Worm (Caenorhabditis elegans): Measurements from ENCODE around the gene C04E7.3.
"Not testable (repeated sequence)": the region's sequence is repeated elsewhere in the genome, so short reads cannot be mapped to it uniquely, and the experiment has no call there.

Gene C04E7.3

ce11 chrX:347117-347516 is at the start of gene C04E7.3:
TSS of gene C04E7.3 (minus strand) at chrX:347217.
- TF ChIP-seq pag-3 (tag; optimal IDR thresholded peaks at IDR 0.05; ENCODE audit: borderline replicate concordance); ttx-3 (tag; optimal IDR thresholded peaks at IDR 0.05); ceh-31 (tag; optimal IDR thresholded peaks at IDR 0.05): not testable (repeated sequence)

- no peak for TF ChIP-seq sdc-2 (tag; optimal IDR thresholded peaks at IDR 0.05)
- TF ChIP-seq sox-4 (tag; optimal IDR thresholded peaks at IDR 0.05), result no peak
- no peak for TF ChIP-seq unc-3 (GFP tag; conservative IDR thresholded peaks at IDR 0.05)
- TF ChIP-seq unc-3 (tag; optimal IDR thresholded peaks at IDR 0.05), result no peak
Observed at ce11 chrX:394709-395108, 47.7 kb upstream of the C04E7.3 start, which contains the start of gene R04A9.7. TSS of gene R04A9.7 (minus strand) at chrX:394892.

ce11 chrX:390469-390868 is 43.5 kb upstream of the C04E7.3 start, which contains the start of gene R04A9.9:
TSS of gene R04A9.9 (minus strand) at chrX:390569.
- TF ChIP-seq pax-1 (tag; optimal IDR thresholded peaks at IDR 0.05) (no peak), pha-4 (tag; optimal IDR thresholded peaks at IDR 0.05) (no peak), ztf-16 (tag; optimal IDR thresholded peaks at IDR 0.05) (no peak), F13H6.1 (tag; optimal IDR thresholded peaks at IDR 0.05) (no peak)

ce11 chrX:389566-389965 is 42.5 kb upstream of the C04E7.3 start:
- TF ChIP-seq elt-2 (tag; optimal IDR thresholded peaks at IDR 0.05), result no peak
- TF ChIP-seq sox-4 (tag; optimal IDR thresholded peaks at IDR 0.05), result no peak
- no peak for TF ChIP-seq rnt-1 (tag; optimal IDR thresholded peaks at IDR 0.05)
- no peak for TF ChIP-seq fax-1 (tag; optimal IDR thresholded peaks at IDR 0.05)
- TF ChIP-seq unc-55 (GFP tag; optimal IDR thresholded peaks at IDR 0.05), result no peak
- TF ChIP-seq hlh-8 (tag; optimal IDR thresholded peaks at IDR 0.05), result no peak
- no peak for TF ChIP-seq gmeb-2 (tag; optimal IDR thresholded peaks at IDR 0.05)
- no peak for TF ChIP-seq C08G9.2 (tag; optimal IDR thresholded peaks at IDR 0.05)
- no peak for TF ChIP-seq nhr-11 (tag; optimal IDR thresholded peaks at IDR 0.05)
- no peak for TF ChIP-seq ceh-22 (tag; optimal IDR thresholded peaks at IDR 0.05)
- no peak for TF ChIP-seq pag-3 (tag; optimal IDR thresholded peaks at IDR 0.05; ENCODE audit: borderline replicate concordance)
- no peak for TF ChIP-seq pat-9 (tag; optimal IDR thresholded peaks at IDR 0.05)
- TF ChIP-seq ceh-48 (tag; optimal IDR thresholded peaks at IDR 0.05), result no peak
- no peak for TF ChIP-seq unc-3 (GFP tag; conservative IDR thresholded peaks at IDR 0.05)
- TF ChIP-seq unc-3 (tag; optimal IDR thresholded peaks at IDR 0.05), result no peak
- no peak for TF ChIP-seq K09A11.1 (tag; optimal IDR thresholded peaks at IDR 0.05; ENCODE audit: insufficient read depth)
- no peak for TF ChIP-seq sox-2 (GFP tag; IDR thresholded peaks at IDR 0.05)
- TF ChIP-seq ceh-18 (tag; optimal IDR thresholded peaks at IDR 0.05), result no peak
- TF ChIP-seq hlh-15 (tag; optimal IDR thresholded peaks at IDR 0.05), result no peak
- no peak for TF ChIP-seq unc-86 (tag; optimal IDR thresholded peaks at IDR 0.05)
- TF ChIP-seq nhr-232 (tag; optimal IDR thresholded peaks at IDR 0.05), result no peak

DNA sequence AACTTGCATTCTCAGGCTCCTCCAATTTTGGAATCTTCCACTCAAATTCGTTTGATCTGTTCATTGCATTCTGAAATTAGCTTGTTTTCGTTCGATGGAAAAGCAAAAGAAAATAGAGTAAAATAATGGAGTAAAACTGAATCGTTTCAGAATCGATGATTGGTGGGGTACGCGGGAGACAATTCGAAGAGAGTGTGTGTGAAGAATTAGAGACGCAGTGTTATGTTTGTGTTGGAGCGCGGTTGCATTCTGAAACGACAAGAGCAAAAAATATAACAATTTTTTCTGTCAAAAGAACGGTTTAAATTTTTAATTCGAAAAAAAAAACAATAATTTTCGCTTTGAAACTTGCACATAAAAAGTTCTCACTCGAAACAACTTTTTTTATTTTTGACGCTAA is 41.7 kb upstream of the C04E7.3 start, which contains the start of gene ceh-93:
Gene ceh-93 (minus strand): TSS at position 70 of the 400 bp plus-strand sequence.
- TF ChIP-seq ceh-48 (tag; optimal IDR thresholded peaks at IDR 0.05) (no peak), nfya-1 (tag; optimal IDR thresholded peaks at IDR 0.05) (peak; percentile 90), hlh-15 (tag; optimal IDR thresholded peaks at IDR 0.05) (no peak), pat-9 (tag; optimal IDR thresholded peaks at IDR 0.05) (no peak), ceh-31 (tag; optimal IDR thresholded peaks at IDR 0.05) (no peak)

DNA sequence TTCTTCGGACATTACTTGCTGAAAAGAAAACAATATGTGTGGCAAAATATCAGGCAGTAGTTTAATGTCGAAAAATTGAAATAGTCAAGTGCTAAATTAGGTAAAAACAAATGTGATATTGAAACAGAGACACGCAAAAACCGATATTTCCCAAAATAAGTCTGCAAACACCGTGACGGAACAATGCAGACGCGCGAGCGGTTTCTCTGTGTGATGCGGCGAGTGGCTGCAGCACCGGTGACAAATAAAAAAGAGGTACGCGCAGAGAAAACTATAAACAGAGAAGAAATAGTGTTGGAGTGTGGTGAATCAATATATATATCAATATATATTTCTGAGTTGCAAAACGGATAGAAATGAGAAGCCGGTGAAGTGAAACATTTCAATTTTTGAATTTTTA is 35.7 kb upstream of the C04E7.3 start, which contains the start of gene ife-2:
Gene ife-2 (minus strand): TSS at position 18 of the 400 bp plus-strand sequence.
- no peak for TF ChIP-seq fkh-10 (GFP tag; optimal IDR thresholded peaks at IDR 0.05)
- TF ChIP-seq hlh-30 (tag; optimal IDR thresholded peaks at IDR 0.05; ENCODE audit: insufficient read depth), result peak; percentile 43
- TF ChIP-seq sdc-2 (tag; optimal IDR thresholded peaks at IDR 0.05), result peak; percentile 36
- TF ChIP-seq nfya-1 (tag; optimal IDR thresholded peaks at IDR 0.05), result peak; percentile 95
- peak; percentile 58 for TF ChIP-seq ceh-48 (tag; optimal IDR thresholded peaks at IDR 0.05)
- peak; percentile 41 for TF ChIP-seq tbx-2 (tag; optimal IDR thresholded peaks at IDR 0.05)
- peak; percentile 26 for TF ChIP-seq ceh-31 (tag; optimal IDR thresholded peaks at IDR 0.05)
- no peak for TF ChIP-seq ceh-9 (tag; optimal IDR thresholded peaks at IDR 0.05)

Measured in whole organism, late embryonic.